Worm (Caenorhabditis elegans): Measurements from ENCODE around the gene sam-4.

- TF ChIP-seq nhr-11 (tag; optimal IDR thresholded peaks at IDR 0.05) (no peak), unc-62 (GFP tag; optimal IDR thresholded peaks at IDR 0.05) (no peak), ceh-82 (tag; optimal IDR thresholded peaks at IDR 0.05) (no peak), ZK546.5 (tag; optimal IDR thresholded peaks at IDR 0.05) (no peak), nhr-21 (tag; optimal IDR thresholded peaks at IDR 0.05) (no peak), elt-1 (tag; optimal IDR thresholded peaks at IDR 0.05) (no peak), elt-3 (tag; optimal IDR thresholded peaks at IDR 0.05) (no peak), mab-5 (tag; optimal IDR thresholded peaks at IDR 0.05) (no peak), nhr-237 (tag; optimal IDR thresholded peaks at IDR 0.05) (no peak)
These were observed 45.9 kb downstream of the sam-4 start, which contains the start of gene C17G10.6 for ce11 chrII:5603194-5603593.
